Worm (Caenorhabditis elegans) whole organism, L4 larva: Measurements from ENCODE around the gene ZC487.2.

Experiments used
- Y48G9A.11 ChIP-seq: fragments of 200-800 bp; sonication (Bioruptor generic); IDR thresholded peaks from 2 replicates; pipeline ENCODE4 v1.3.6; 2022; ENCODE audit warnings: missing genetic modification reagents, missing genetic modification characterization, missing compliant biosample characterization
- aha-1 ChIP-seq: fragments of 150-350 bp; peaks from one replicate; lab custom pipeline; 2014; ENCODE audit warnings: missing biosample characterization, missing genetic modification characterization
- daf-16 ChIP-seq, 3 experiments: sonication (generic microtip); optimal IDR thresholded peaks; 2 replicates each; lab custom pipeline; 2016 to 2017; ENCODE audit warnings: missing genetic modification characterization in 3 of 3, missing genetic modification reagents in 3 of 3, mild to moderate bottlenecking in 2 of 3, missing compliant biosample characterization in 2 of 3, missing biosample characterization in 1 of 3, moderate library complexity in 1 of 3
- dmd-6 ChIP-seq: fragments of 200-800 bp; sonication (Bioruptor generic); IDR thresholded peaks from 2 replicates; pipeline ENCODE4 v1.3.6; 2022; ENCODE audit warnings: missing genetic modification reagents, missing genetic modification characterization, missing compliant biosample characterization
- egl-27 ChIP-seq: sonication (generic microtip); optimal IDR thresholded peaks from 3 replicates; lab custom pipeline; 2017; ENCODE audit warnings: missing biosample characterization, missing genetic modification reagents, missing genetic modification characterization
- gei-8 ChIP-seq: fragments of 200-800 bp; sonication (Bioruptor generic); optimal IDR thresholded peaks from 2 replicates; lab custom pipeline; 2018; ENCODE audit warnings: mild to moderate bottlenecking, missing genetic modification characterization, missing compliant biosample characterization
- hlh-11 ChIP-seq: fragments of 200-800 bp; sonication (Bioruptor generic); optimal IDR thresholded peaks from 2 replicates; lab custom pipeline; 2018; ENCODE audit warnings: mild to moderate bottlenecking, missing genetic modification characterization, missing compliant biosample characterization
- mdt-29 ChIP-seq: fragments of 200-800 bp; sonication (Bioruptor generic); IDR thresholded peaks from 2 replicates; pipeline ENCODE4 v1.3.6; 2022; ENCODE audit warnings: missing genetic modification reagents, missing genetic modification characterization, missing compliant biosample characterization
- nhr-25 ChIP-seq: sonication (generic microtip); optimal IDR thresholded peaks from 2 replicates; lab custom pipeline; 2017; ENCODE audit warnings: missing genetic modification characterization, mild to moderate bottlenecking, missing compliant biosample characterization, antibody characterized with exemption, moderate library complexity, borderline replicate concordance; ENCODE audit not compliant: insufficient read depth
- nhr-28 ChIP-seq: fragments of 150-350 bp; optimal IDR thresholded peaks from 2 replicates; lab custom pipeline; 2014; ENCODE audit warnings: missing biosample characterization, missing genetic modification characterization
- nhr-48 ChIP-seq: sonication (generic microtip); optimal IDR thresholded peaks from 2 replicates; lab custom pipeline; 2016; ENCODE audit warnings: mild to moderate bottlenecking, missing genetic modification characterization, missing compliant biosample characterization
- pqm-1 ChIP-seq: sonication (generic microtip); optimal IDR thresholded peaks from 2 replicates; lab custom pipeline; 2017; ENCODE audit warnings: missing biosample characterization, missing genetic modification characterization
- rbr-2 ChIP-seq: sonication (generic microtip); optimal IDR thresholded peaks from 2 replicates; lab custom pipeline; 2016; ENCODE audit warnings: missing genotype, missing genetic modification characterization, missing compliant biosample characterization
- unc-39 ChIP-seq: sonication (generic microtip); optimal IDR thresholded peaks from 2 replicates; lab custom pipeline; 2017; ENCODE audit warnings: missing biosample characterization, missing genetic modification characterization
- zfp-3 ChIP-seq: fragments of 200-800 bp; sonication (Bioruptor generic); conservative IDR thresholded peaks from 2 replicates; pipeline ENCODE4 v1.3.6; 2022; ENCODE audit warnings: missing genetic modification reagents, missing genetic modification characterization, missing compliant biosample characterization
- ztf-7 ChIP-seq: fragments of 150-350 bp; optimal IDR thresholded peaks from 2 replicates; lab custom pipeline; 2014; ENCODE audit warnings: missing biosample characterization, missing genetic modification characterization

The ZC487.2 gene

DNA sequence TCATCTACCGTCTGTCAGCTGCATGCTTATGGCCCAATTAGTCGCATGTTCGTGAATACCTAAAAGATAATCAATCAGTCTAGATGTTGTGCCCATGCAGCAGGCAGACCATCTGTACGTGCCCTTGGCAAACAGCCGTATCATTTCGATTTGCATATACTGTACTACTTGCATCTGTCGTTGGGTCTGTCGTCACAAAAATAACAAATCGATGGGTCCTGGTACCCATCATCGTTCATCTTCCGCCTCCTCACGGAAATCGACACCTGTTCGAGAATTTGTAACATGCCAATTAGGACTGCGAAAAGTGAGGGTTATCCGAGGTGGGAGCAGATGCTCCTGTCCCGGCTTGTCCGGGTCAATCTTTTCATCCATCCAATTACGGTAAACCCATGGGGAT is 39.0 kb downstream of the ZC487.2 start:
- peak; percentile 49 for TF ChIP-seq aha-1
- no peak for TF ChIP-seq zfp-3 (GFP tag; lab: Robert Waterston, UW)

DNA sequence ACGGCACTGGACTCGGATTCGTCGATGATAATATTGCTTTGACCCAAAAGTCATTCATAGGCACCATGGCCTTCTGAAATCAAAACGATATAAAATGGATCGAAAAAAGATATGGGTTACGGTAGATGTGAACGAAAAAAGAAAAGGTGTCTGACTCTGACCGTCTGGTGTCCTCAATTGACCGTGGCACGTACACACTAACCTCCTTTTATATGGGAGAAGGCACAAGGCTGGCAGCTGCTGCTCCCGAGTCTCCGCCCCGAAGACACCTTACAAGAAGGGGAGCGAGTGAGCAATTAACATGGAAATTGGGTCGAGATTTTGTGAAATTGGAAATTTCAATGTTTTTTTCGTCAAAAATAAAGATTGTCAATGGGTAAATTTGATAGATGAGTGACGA is 40.8 kb downstream of the ZC487.2 start, which contains the start of gene egl-46:
egl-46 (minus strand) TSS at position 73 of the 400 bp plus-strand sequence.
- no peak for TF ChIP-seq gei-8
- no peak for TF ChIP-seq aha-1
- TF ChIP-seq egl-27 (tag; lab: Kevin White, UChicago) = no peak
- TF ChIP-seq nhr-48 = no peak
- no peak for TF ChIP-seq unc-39 (tag; lab: Kevin White, UChicago)
- no peak for TF ChIP-seq mdt-29 (GFP tag; lab: Robert Waterston, UW)
- no peak for TF ChIP-seq pqm-1 (tag; lab: Kevin White, UChicago)
- no peak for TF ChIP-seq rbr-2 (tag; lab: Kevin White, UChicago)
- TF ChIP-seq nhr-25 (tag; lab: Kevin White, UChicago) = no peak

DNA sequence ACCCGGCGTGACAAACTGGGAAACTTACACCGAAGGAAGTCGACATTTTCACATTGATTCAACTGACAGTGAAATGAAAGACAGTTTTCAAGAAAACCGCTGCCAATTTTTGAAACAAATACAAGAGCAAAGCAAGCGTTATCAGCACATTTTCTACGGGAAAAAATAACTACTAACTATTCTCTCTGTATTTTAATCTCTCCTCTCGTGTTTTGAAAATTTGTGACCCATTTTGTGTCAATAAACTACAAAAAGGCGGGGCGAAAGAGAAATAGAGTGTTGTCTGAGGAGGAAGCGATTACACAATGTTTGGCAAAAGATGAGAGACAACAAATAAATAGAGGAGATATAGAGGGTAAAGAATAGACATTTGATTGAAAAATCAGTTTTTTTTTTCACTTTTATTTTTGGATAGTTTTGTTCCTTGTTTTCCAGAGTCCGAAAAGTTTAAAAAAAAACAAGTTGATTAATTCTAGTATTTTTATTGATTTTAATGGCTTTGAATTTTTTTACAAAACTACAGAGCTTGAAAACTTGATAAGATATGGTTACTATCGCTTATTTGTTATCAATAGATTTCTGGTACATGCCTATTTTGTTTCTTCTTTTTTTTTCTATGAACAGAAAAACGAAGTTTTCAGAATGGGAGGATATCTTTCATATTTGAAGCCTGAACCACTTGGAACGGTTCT is 46.0 kb downstream of the ZC487.2 start, which contains the start of gene cest-34:
cest-34 (plus strand) TSS at position 642 of the 692 bp plus-strand sequence.
- TF ChIP-seq nhr-28 (tag; lab: Kevin White, UChicago) (peak; percentile 76), hlh-11 (tag; lab: Kevin White, UChicago) (peak; percentile 29), dmd-6 (GFP tag; lab: Robert Waterston, UW) (peak; percentile 83), aha-1 (peak; percentile 17), Y48G9A.11 (GFP tag; lab: Robert Waterston, UW) (no peak)

DNA sequence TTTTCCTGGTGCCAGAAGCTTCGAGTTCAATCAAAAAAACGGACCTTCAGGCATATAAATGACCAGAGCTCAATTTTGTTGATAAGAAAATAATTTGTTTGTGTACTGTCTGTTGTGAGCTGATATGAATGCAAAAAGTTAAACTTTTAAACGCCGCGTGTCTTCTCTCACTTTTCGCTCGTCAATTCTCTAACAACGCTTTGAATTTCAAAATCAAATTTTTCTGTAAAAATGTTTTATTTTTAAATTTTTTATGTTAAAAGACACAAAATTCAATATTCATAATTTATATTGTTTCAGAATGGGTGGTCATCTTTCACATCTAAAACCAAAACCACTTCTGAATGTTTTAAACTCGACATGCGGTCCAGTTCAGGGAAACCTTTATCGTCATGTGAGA is 48.3 kb downstream of the ZC487.2 start, which contains the start of gene cest-31:
cest-31 (plus strand) TSS at position 301 of the 400 bp plus-strand sequence.
- TF ChIP-seq daf-16 (GFP tag; optimal IDR thresholded peaks at IDR 0.05; lab: Kevin White, UChicago) = no peak
- peak; percentile 24 for TF ChIP-seq daf-16 (tag; optimal IDR thresholded peaks at IDR 0.05; lab: Kevin White, UChicago)
- TF ChIP-seq ztf-7 (tag; lab: Kevin White, UChicago) = no peak
- TF ChIP-seq, all 104 proteins: peak for 1
